Worm (Caenorhabditis elegans) whole organism, L4 larva: ENCODE results near the gene R09H10.5.

Experiments
- R02D3.7 ChIP-seq: fragments of 150-350 bp; sonication (generic microtip); optimal IDR thresholded peaks from 3 replicates; lab custom pipeline; 2014; ENCODE audit warnings: missing biosample characterization, missing genetic modification characterization
- daf-12 ChIP-seq: fragments of 150-350 bp; optimal IDR thresholded peaks from 2 replicates; lab custom pipeline; 2014; ENCODE audit warnings: missing biosample characterization, missing genetic modification reagents, missing genetic modification characterization
- lin-39 ChIP-seq: fragments of 150-350 bp; optimal IDR thresholded peaks from 2 replicates; lab custom pipeline; 2014; ENCODE audit warnings: missing biosample characterization, missing genetic modification reagents, missing genetic modification characterization
- mdl-1 ChIP-seq, 2 experiments: fragments of 150-350 bp in 1 of 2; sonication (generic microtip) in 1 of 2; optimal IDR thresholded peaks; 2 replicates each; lab custom pipeline; 2014 to 2017; ENCODE audit warnings: missing biosample characterization in 2 of 2, missing genetic modification characterization in 2 of 2
- snpc-4 ChIP-seq: fragments of 150-350 bp; optimal IDR thresholded peaks from 2 replicates; lab custom pipeline; 2014; ENCODE audit warnings: missing biosample characterization, missing genetic modification characterization
- unc-39 ChIP-seq: sonication (generic microtip); optimal IDR thresholded peaks from 2 replicates; lab custom pipeline; 2017; ENCODE audit warnings: missing biosample characterization, missing genetic modification characterization

DNA sequence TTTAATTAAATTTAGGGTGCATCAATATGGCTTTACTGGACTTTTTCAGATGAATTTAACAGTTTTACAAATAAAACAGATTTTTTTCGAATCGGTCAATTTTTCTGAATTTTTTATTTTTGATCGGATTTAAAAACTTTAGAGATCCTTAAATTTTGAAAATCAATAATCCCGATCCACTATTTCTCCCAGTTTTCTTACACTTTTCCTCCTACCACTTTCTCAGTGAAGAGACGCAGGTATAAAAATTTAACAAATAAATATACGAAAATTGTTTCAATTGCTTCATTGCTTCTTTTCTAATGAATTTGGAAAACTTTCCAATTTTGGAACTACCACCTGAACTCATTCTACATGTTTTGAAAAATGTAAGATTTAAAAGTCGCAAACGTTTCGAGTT is 35.5 kb upstream of the R09H10.5 start, which contains the start of gene K08C7.7:
- TF ChIP-seq lin-39 (tag; lab: Kevin White, UChicago), result no peak
- TF ChIP-seq daf-12 (tag; lab: Kevin White, UChicago), result no peak
- TF ChIP-seq mdl-1 (tag; optimal IDR thresholded peaks at IDR 0.05; lab: Kevin White, UChicago), result no peak
- TF ChIP-seq snpc-4, result no peak
- TF ChIP-seq R02D3.7 (tag; lab: Kevin White, UChicago), result no peak
- TF ChIP-seq unc-39, result no peak
